Fruit fly (Drosophila melanogaster): ENCODE data around the gene Plod.

dm6 chr3L:11239191-11239641 is 33.4 kb upstream of the Plod start:
- TF ChIP-seq Dll (optimal IDR thresholded peaks at IDR 0.05) (no peak), CG8478 (optimal IDR thresholded peaks at IDR 0.05) (no peak)
